Fruit fly (Drosophila melanogaster) whole organism, embryonic: ENCODE data around the gene trx.

Experiments
- B-H1 ChIP-seq: fragments of 200-800 bp; sonication (Bioruptor generic); IDR thresholded peaks from 3 replicates; pipeline ENCODE4 v1.3.6; 2022; ENCODE audit warnings: missing biosample characterization, missing genetic modification characterization
- B-H2 ChIP-seq: fragments of 200-800 bp; sonication (Bioruptor generic); optimal IDR thresholded peaks from 2 replicates; lab custom pipeline; 2018; ENCODE audit warnings: missing biosample characterization, mild to moderate bottlenecking, missing genetic modification characterization
- CG10959 ChIP-seq: fragments of 200-800 bp; sonication (Bioruptor generic); IDR thresholded peaks from 2 replicates; pipeline ENCODE4 v1.3.6; 2022; ENCODE audit warnings: missing biosample characterization, missing genetic modification characterization
- CG11093 ChIP-seq: fragments of 200-800 bp; sonication (Bioruptor generic); IDR thresholded peaks from 3 replicates; pipeline ENCODE4 v1.3.6; 2022; ENCODE audit warnings: missing biosample characterization, missing genetic modification characterization
- CG13424 ChIP-seq: fragments of 200-800 bp; sonication (Bioruptor generic); optimal IDR thresholded peaks from 2 replicates; lab custom pipeline; 2019; ENCODE audit warnings: missing biosample characterization, mild to moderate bottlenecking, missing genetic modification characterization, moderate library complexity
- CG15601 ChIP-seq: fragments of 200-800 bp; sonication (Bioruptor generic); optimal IDR thresholded peaks from 3 replicates; lab custom pipeline; 2019; ENCODE audit warnings: missing biosample characterization, mild to moderate bottlenecking, missing genetic modification characterization, moderate library complexity
- CG17186 ChIP-seq: fragments of 200-800 bp; sonication (Bioruptor generic); optimal IDR thresholded peaks from 3 replicates; lab custom pipeline; 2017; ENCODE audit warnings: missing biosample characterization, missing genetic modification reagents, missing genetic modification characterization
- CG17328 ChIP-seq: fragments of 200-800 bp; sonication (Bioruptor generic); IDR thresholded peaks from 2 replicates; pipeline ENCODE4 v1.3.6; 2022; ENCODE audit warnings: missing biosample characterization, missing genetic modification characterization
- CG17568 ChIP-seq: fragments of 200-800 bp; sonication (Bioruptor generic); optimal IDR thresholded peaks from 2 replicates; lab custom pipeline; 2018; ENCODE audit warnings: missing biosample characterization, mild to moderate bottlenecking, missing genetic modification characterization, moderate library complexity
- CG2875 ChIP-seq: fragments of 200-800 bp; sonication (Bioruptor generic); optimal IDR thresholded peaks from 2 replicates; lab custom pipeline; 2017; ENCODE audit warnings: missing biosample characterization, mild to moderate bottlenecking, missing genetic modification characterization, missing genetic modification reagents
- CG34224 ChIP-seq: fragments of 200-800 bp; sonication (Bioruptor generic); IDR thresholded peaks from 3 replicates; pipeline ENCODE4 v1.3.6; 2022; ENCODE audit warnings: missing biosample characterization, missing genetic modification characterization; ENCODE audit not compliant: partially characterized antibody
- CG34376 ChIP-seq: fragments of 200-800 bp; sonication (Bioruptor generic); optimal IDR thresholded peaks from 2 replicates; lab custom pipeline; 2018; ENCODE audit warnings: missing biosample characterization, mild to moderate bottlenecking, missing genetic modification characterization
- CG3847 ChIP-seq: fragments of 200-800 bp; sonication (Bioruptor generic); IDR thresholded peaks from 2 replicates; pipeline ENCODE4 v1.3.6; 2022; ENCODE audit warnings: missing biosample characterization, missing genetic modification characterization
- CG4424 ChIP-seq: fragments of 200-800 bp; sonication (Bioruptor generic); optimal IDR thresholded peaks from 3 replicates; lab custom pipeline; 2016; ENCODE audit warnings: missing biosample characterization, missing genetic modification characterization
- CG4820 ChIP-seq: fragments of 200-800 bp; sonication (Bioruptor generic); optimal IDR thresholded peaks from 3 replicates; lab custom pipeline; 2016; ENCODE audit warnings: missing biosample characterization, missing genetic modification characterization
- CG7556 ChIP-seq: fragments of 200-800 bp; sonication (Bioruptor generic); optimal IDR thresholded peaks from 2 replicates; lab custom pipeline; 2017; ENCODE audit warnings: missing biosample characterization, mild to moderate bottlenecking, missing genetic modification characterization
- CG9215 ChIP-seq: fragments of 200-800 bp; sonication (Bioruptor generic); IDR thresholded peaks from 2 replicates; pipeline ENCODE4 v1.3.6; 2022; ENCODE audit warnings: missing biosample characterization, missing genetic modification characterization
- CG9437 ChIP-seq: fragments of 200-800 bp; sonication (Bioruptor generic); optimal IDR thresholded peaks from 2 replicates; lab custom pipeline; 2018; ENCODE audit warnings: missing biosample characterization, mild to moderate bottlenecking, missing genetic modification characterization
- CTCF ChIP-seq: fragments of 200-800 bp; sonication (Bioruptor generic); optimal IDR thresholded peaks from 2 replicates; lab custom pipeline; 2017; ENCODE audit warnings: missing biosample characterization, mild to moderate bottlenecking, missing genetic modification characterization, moderate library complexity
- Doc3 ChIP-seq: fragments of 200-800 bp; sonication (Bioruptor generic); IDR thresholded peaks from 3 replicates; pipeline ENCODE4 v1.3.6; 2022; ENCODE audit warnings: missing biosample characterization, missing genetic modification characterization; ENCODE audit not compliant: partially characterized antibody
- Drgx ChIP-seq: fragments of 200-800 bp; sonication (Bioruptor generic); IDR thresholded peaks from 2 replicates; pipeline ENCODE4 v1.3.6; 2022; ENCODE audit warnings: missing biosample characterization, missing genetic modification characterization
- Fer3 ChIP-seq: fragments of 200-800 bp; sonication (Bioruptor generic); optimal IDR thresholded peaks from 2 replicates; lab custom pipeline; 2018; ENCODE audit warnings: missing biosample characterization, mild to moderate bottlenecking, missing genetic modification characterization, moderate library complexity
- Hr51 ChIP-seq, 2 experiments: fragments of 200-800 bp; sonication (Bioruptor generic); optimal IDR thresholded peaks; 2 replicates in 1 of 2; 3 replicates in 1 of 2; lab custom pipeline; 2016 to 2018; ENCODE audit warnings: missing biosample characterization in 2 of 2, missing genetic modification characterization in 2 of 2, mild to moderate bottlenecking in 1 of 2, moderate library complexity in 1 of 2
- Neu2 ChIP-seq: fragments of 200-800 bp; sonication (Bioruptor generic); optimal IDR thresholded peaks from 3 replicates; lab custom pipeline; 2016; ENCODE audit warnings: missing biosample characterization, missing genetic modification characterization, borderline replicate concordance
- NfI ChIP-seq: fragments of 200-800 bp; sonication (Bioruptor generic); optimal IDR thresholded peaks from 3 replicates; lab custom pipeline; 2018; ENCODE audit warnings: missing biosample characterization, mild to moderate bottlenecking, missing genetic modification characterization, moderate library complexity
- Oaz ChIP-seq: fragments of 200-800 bp; sonication (Bioruptor generic); IDR thresholded peaks from 2 replicates; pipeline ENCODE4 v1.3.6; 2022; ENCODE audit warnings: missing biosample characterization, missing genetic modification characterization
- Pdp1 ChIP-seq, 2 experiments: fragments of 200-800 bp; sonication (Bioruptor generic); optimal IDR thresholded peaks; 3 replicates each; lab custom pipeline; 2016; ENCODE audit warnings: missing biosample characterization in 2 of 2, missing genetic modification characterization in 2 of 2, mild to moderate bottlenecking in 1 of 2, moderate library complexity in 1 of 2
- Side ChIP-seq: fragments of 200-800 bp; sonication (Bioruptor generic); optimal IDR thresholded peaks from 2 replicates; lab custom pipeline; 2016; ENCODE audit warnings: missing biosample characterization, missing genetic modification characterization
- ato ChIP-seq: fragments of 200-800 bp; sonication (Bioruptor generic); IDR thresholded peaks from 2 replicates; pipeline ENCODE4 v1.3.6; 2022; ENCODE audit warnings: missing biosample characterization, missing genetic modification characterization; ENCODE audit not compliant: partially characterized antibody
- bbx ChIP-seq: fragments of 200-800 bp; sonication (Bioruptor generic); IDR thresholded peaks from 2 replicates; pipeline ENCODE4 v1.3.6; 2022; ENCODE audit warnings: missing biosample characterization, missing genetic modification characterization; ENCODE audit not compliant: partially characterized antibody
- cg ChIP-seq: fragments of 200-800 bp; sonication (Bioruptor generic); optimal IDR thresholded peaks from 3 replicates; lab custom pipeline; 2019; ENCODE audit warnings: missing biosample characterization, mild to moderate bottlenecking, missing genetic modification characterization, moderate library complexity
- chm ChIP-seq: fragments of 200-800 bp; sonication (Bioruptor generic); IDR thresholded peaks from 2 replicates; pipeline ENCODE4 v1.3.6; 2022; ENCODE audit warnings: missing biosample characterization, missing genetic modification characterization
- crc ChIP-seq: fragments of 200-800 bp; sonication (Bioruptor generic); optimal IDR thresholded peaks from 2 replicates; lab custom pipeline; 2016; ENCODE audit warnings: missing biosample characterization, missing genetic modification characterization
- croc ChIP-seq: fragments of 200-800 bp; sonication (Bioruptor generic); conservative IDR thresholded peaks from 3 replicates; pipeline ENCODE4 v1.3.6; 2022; ENCODE audit warnings: missing biosample characterization, missing genetic modification characterization
- fd96Cb ChIP-seq: fragments of 200-800 bp; sonication (Bioruptor generic); optimal IDR thresholded peaks from 2 replicates; lab custom pipeline; 2018; ENCODE audit warnings: missing biosample characterization, mild to moderate bottlenecking, missing genetic modification characterization, moderate library complexity
- fru ChIP-seq: fragments of >200 bp; optimal IDR thresholded peaks from 2 replicates; lab custom pipeline; 2017
- grn ChIP-seq: fragments of 200-800 bp; sonication (Bioruptor generic); optimal IDR thresholded peaks from 3 replicates; lab custom pipeline; 2017; ENCODE audit warnings: missing biosample characterization, missing genetic modification characterization
- hbn ChIP-seq: fragments of 200-800 bp; sonication (Bioruptor generic); IDR thresholded peaks from 2 replicates; pipeline ENCODE4 v1.3.6; 2022; ENCODE audit warnings: missing biosample characterization, missing genetic modification characterization; ENCODE audit not compliant: partially characterized antibody
- klu ChIP-seq: fragments of 200-800 bp; sonication (Bioruptor generic); IDR thresholded peaks from 2 replicates; pipeline ENCODE4 v1.3.6; 2022; ENCODE audit warnings: missing biosample characterization, missing genetic modification characterization
- lilli ChIP-seq: fragments of 200-800 bp; sonication (Bioruptor generic); optimal IDR thresholded peaks from 3 replicates; lab custom pipeline; 2016; ENCODE audit warnings: missing biosample characterization, missing genetic modification characterization
- pnt ChIP-seq: fragments of 200-800 bp; sonication (Bioruptor generic); optimal IDR thresholded peaks from 3 replicates; lab custom pipeline; 2016; ENCODE audit warnings: missing biosample characterization, missing genetic modification characterization
- ranshi ChIP-seq: fragments of 200-800 bp; sonication (Bioruptor generic); IDR thresholded peaks from 2 replicates; pipeline ENCODE4 v1.3.6; 2022; ENCODE audit warnings: missing biosample characterization, missing genetic modification characterization
- sc ChIP-seq, 3 experiments: fragments of >200 bp in 2 of 3; fragments of 200-800 bp in 1 of 3; sonication (Bioruptor generic) in 1 of 3; optimal IDR thresholded peaks; 2 replicates in 2 of 3; 3 replicates in 1 of 3; lab custom pipeline; 2017; ENCODE audit warnings: mild to moderate bottlenecking in 1 of 3, missing biosample characterization in 1 of 3, missing genetic modification characterization in 1 of 3, missing genetic modification reagents in 1 of 3
- sisA ChIP-seq: fragments of 200-800 bp; sonication (Bioruptor generic); IDR thresholded peaks from 2 replicates; pipeline ENCODE4 v1.3.6; 2022; ENCODE audit warnings: missing biosample characterization, missing genetic modification characterization
- sr ChIP-seq: fragments of 200-800 bp; sonication (Bioruptor generic); IDR thresholded peaks from 3 replicates; pipeline ENCODE4 v1.3.6; 2022; ENCODE audit warnings: missing biosample characterization, missing genetic modification characterization
- stc ChIP-seq: fragments of 200-800 bp; sonication (Bioruptor generic); IDR thresholded peaks from 2 replicates; pipeline ENCODE4 v1.3.6; 2022; ENCODE audit warnings: missing biosample characterization, missing genetic modification characterization
- toy ChIP-seq: fragments of 200-800 bp; sonication (Bioruptor generic); IDR thresholded peaks from 2 replicates; pipeline ENCODE4 v1.3.6; 2022; ENCODE audit warnings: missing biosample characterization, missing genetic modification characterization
- twi ChIP-seq: fragments of 200-800 bp; optimal IDR thresholded peaks from 2 replicates; lab custom pipeline; 2019; ENCODE audit warnings: missing biosample characterization, mild to moderate bottlenecking, missing genetic modification characterization, moderate library complexity
- unpg ChIP-seq: fragments of 200-800 bp; sonication (Bioruptor generic); optimal IDR thresholded peaks from 3 replicates; lab custom pipeline; 2018; ENCODE audit warnings: missing biosample characterization, mild to moderate bottlenecking, missing genetic modification characterization, moderate library complexity
- usp ChIP-seq: fragments of >200 bp; optimal IDR thresholded peaks from 2 replicates; lab custom pipeline; 2017; ENCODE audit warnings: missing biosample characterization, missing genetic modification characterization
- vvl ChIP-seq: fragments of 200-800 bp; sonication (Bioruptor generic); IDR thresholded peaks from 2 replicates; pipeline ENCODE4 v1.3.6; 2022; ENCODE audit warnings: missing biosample characterization, missing genetic modification characterization
- z ChIP-seq: fragments of 200-800 bp; sonication (Bioruptor generic); IDR thresholded peaks from 3 replicates; pipeline ENCODE4 v1.3.6; 2022; ENCODE audit warnings: missing biosample characterization, missing genetic modification characterization

Gene trx

DNA sequence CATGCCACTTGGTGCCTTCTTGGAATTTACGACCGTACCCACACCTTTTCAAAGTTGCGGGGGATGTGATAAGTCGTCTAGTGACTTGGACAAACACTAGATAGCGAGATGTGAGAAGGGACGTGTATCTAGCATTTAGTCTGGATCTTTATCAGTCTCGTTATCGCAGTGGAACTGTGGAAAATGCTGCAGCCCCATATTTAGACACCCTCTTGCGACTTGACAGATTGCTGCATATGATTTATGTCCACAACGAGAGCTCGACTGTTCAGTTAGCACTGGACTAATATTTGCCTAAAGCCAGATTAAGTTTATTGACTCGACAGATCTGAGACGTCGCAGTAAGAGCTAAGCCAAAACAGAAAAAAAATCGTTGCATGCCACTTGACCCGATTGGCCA, 13.2 kb upstream of the trx start (continued):
- TF ChIP-seq Oaz (GFP tag; lab: Robert Waterston, UW), result no peak
- TF ChIP-seq twi (tag; lab: Kevin White, UChicago), result no peak
- TF ChIP-seq CG4820 (GFP tag; lab: Kevin White, UChicago), result no peak
- TF ChIP-seq CG9215, result no peak
- TF ChIP-seq Fer3, result peak; percentile 17
- TF ChIP-seq Doc3 (GFP tag; lab: Robert Waterston, UW), result no peak
- no peak for TF ChIP-seq CG34376
- no peak for TF ChIP-seq B-H2 (GFP tag; lab: Kevin White, UChicago)
- TF ChIP-seq CG34224, result no peak
- peak; percentile 36 for TF ChIP-seq CG13424 (tag; lab: Kevin White, UChicago)
- TF ChIP-seq sisA (GFP tag; lab: Robert Waterston, UW), result no peak
- TF ChIP-seq grn (GFP tag; lab: Kevin White, UChicago), result peak; percentile 10
- no peak for TF ChIP-seq CG11093 (GFP tag; lab: Robert Waterston, UW)
- no peak for TF ChIP-seq CG10959 (GFP tag; lab: Robert Waterston, UW)
- TF ChIP-seq Drgx (GFP tag; lab: Robert Waterston, UW), result no peak
- peak in 1 of 2 experiments; percentile 11 for TF ChIP-seq Pdp1 (GFP tag; optimal IDR thresholded peaks at IDR 0.05; lab: Kevin White, UChicago)
- TF ChIP-seq toy (GFP tag; lab: Robert Waterston, UW), result no peak
- no peak for TF ChIP-seq z (GFP tag; lab: Robert Waterston, UW)
- TF ChIP-seq Neu2 (GFP tag; lab: Kevin White, UChicago), result no peak
- no peak for TF ChIP-seq CG3847 (GFP tag; lab: Robert Waterston, UW)
- no peak for TF ChIP-seq NfI (GFP tag; lab: Kevin White, UChicago)
- TF ChIP-seq stc (GFP tag; lab: Robert Waterston, UW), result no peak
- TF ChIP-seq unpg, result no peak
- TF ChIP-seq CG15601 (tag; lab: Kevin White, UChicago), result peak; percentile 43
- 0 out of 2 replicates have a peak, but pooled peaks have one; percentile 26 for TF ChIP-seq vvl
- no peak for TF ChIP-seq croc (GFP tag; lab: Robert Waterston, UW)
- TF ChIP-seq bbx (GFP tag; lab: Robert Waterston, UW), result no peak
- TF ChIP-seq CG17328 (GFP tag; lab: Robert Waterston, UW), result no peak
- no peak for TF ChIP-seq CG7556 (GFP tag; lab: Kevin White, UChicago)
- TF ChIP-seq CG9437 (GFP tag; lab: Kevin White, UChicago), result no peak
- no peak for TF ChIP-seq cg (GFP tag; lab: Kevin White, UChicago)
- no peak for TF ChIP-seq pnt (GFP tag; lab: Kevin White, UChicago)
- peak; percentile 43; the same call in 1 of the 2 replicates for TF ChIP-seq chm
- no peak for TF ChIP-seq hbn
- no peak for TF ChIP-seq klu
- TF ChIP-seq CG17568 (GFP tag; lab: Kevin White, UChicago), result no peak
- peak; percentile 11 for TF ChIP-seq CG2875 (GFP tag; lab: Kevin White, UChicago)
- no peak for TF ChIP-seq fru (lab: Kevin White, UChicago)
- peak; percentile 21 for TF ChIP-seq CG17186 (GFP tag; lab: Kevin White, UChicago)
- no peak for TF ChIP-seq fd96Cb (tag; lab: Kevin White, UChicago)
- no peak for TF ChIP-seq ato (GFP tag; lab: Robert Waterston, UW)
- no peak for TF ChIP-seq sc (optimal IDR thresholded peaks at IDR 0.05; lab: Kevin White, UChicago)
- no peak for TF ChIP-seq sc (GFP tag; optimal IDR thresholded peaks at IDR 0.05; lab: Kevin White, UChicago)
- TF ChIP-seq crc, result no peak
- no peak for TF ChIP-seq CTCF (GFP tag; lab: Kevin White, UChicago)
- TF ChIP-seq lilli (GFP tag; lab: Kevin White, UChicago), result no peak
- TF ChIP-seq CG4424 (GFP tag; lab: Kevin White, UChicago), result no peak
- TF ChIP-seq ranshi (GFP tag; lab: Robert Waterston, UW), result peak; percentile 7; the same call in 1 of the 2 replicates
- TF ChIP-seq B-H1 (GFP tag; lab: Robert Waterston, UW), result no peak
- TF ChIP-seq Side (GFP tag; lab: Kevin White, UChicago), result no peak
- TF ChIP-seq sr (GFP tag; lab: Robert Waterston, UW), result no peak
- no peak for TF ChIP-seq usp (GFP tag; lab: Kevin White, UChicago)
- TF ChIP-seq Hr51 (GFP tag; optimal IDR thresholded peaks at IDR 0.05; lab: Kevin White, UChicago), result no peak
